Worm (Caenorhabditis elegans) whole organism, L4/young adult: ENCODE measurements around the gene F21G4.3.

ENCODE experiments used
- W03F9.2 ChIP-seq: fragments of 150-350 bp; optimal IDR thresholded peaks from 2 replicates; lab custom pipeline; 2014; ENCODE audit warnings: missing biosample characterization, missing genetic modification characterization
- dao-5 ChIP-seq: sonication (generic microtip); optimal IDR thresholded peaks from 2 replicates; lab custom pipeline; 2016; ENCODE audit warnings: missing genotype, missing genetic modification characterization, moderate library complexity, missing compliant biosample characterization
- him-1 ChIP-seq: sonication (generic microtip); optimal IDR thresholded peaks from 2 replicates; lab custom pipeline; 2016; ENCODE audit warnings: missing genotype, missing genetic modification reagents, missing genetic modification characterization, missing compliant biosample characterization

DNA sequence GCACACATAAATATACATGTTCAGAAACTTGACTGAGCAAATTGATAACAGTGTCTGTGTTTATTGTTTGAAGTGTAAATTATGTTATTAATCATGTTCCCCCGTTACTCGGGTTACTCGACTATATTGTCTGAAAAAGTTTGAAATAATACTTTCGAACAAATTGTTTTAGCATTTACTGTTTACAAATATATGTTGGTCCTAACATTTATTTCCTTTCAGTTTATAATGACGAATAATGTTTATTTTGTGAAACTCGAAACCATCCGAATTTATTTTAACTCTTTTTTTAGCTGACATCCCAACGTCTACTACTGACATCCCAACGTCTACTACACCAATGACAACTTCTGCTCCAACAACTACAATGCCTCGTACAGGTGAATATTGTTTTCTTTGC is 26.1 kb upstream of the F21G4.3 start, which contains the start of gene R07B1.7:
- TF ChIP-seq him-1 (no peak), dao-5 (tag; lab: Kevin White, UChicago) (no peak), W03F9.2 (tag; lab: Kevin White, UChicago) (no peak)
